Fruit fly (Drosophila melanogaster) whole organism, wandering third instar larva: ENCODE results near the gene t-Grip84.

ENCODE experiments used
- CrebA ChIP-seq: fragments of 200-800 bp; sonication (Bioruptor generic); optimal IDR thresholded peaks from 2 replicates; lab custom pipeline; 2016; ENCODE audit warnings: missing biosample characterization, mild to moderate bottlenecking, missing genetic modification characterization, borderline replicate concordance
- HLH106 ChIP-seq: fragments of 200-800 bp; optimal IDR thresholded peaks from 3 replicates; lab custom pipeline; 2019; ENCODE audit warnings: missing biosample characterization, mild to moderate bottlenecking, missing genetic modification characterization, moderate library complexity
- Hnf4 ChIP-seq: fragments of 200-800 bp; sonication (Bioruptor generic); optimal IDR thresholded peaks from 2 replicates; lab custom pipeline; 2016; ENCODE audit warnings: missing biosample characterization, mild to moderate bottlenecking, missing genetic modification characterization
- br ChIP-seq: fragments of 200-800 bp; sonication (Bioruptor generic); optimal IDR thresholded peaks from 2 replicates; lab custom pipeline; 2016; ENCODE audit warnings: missing biosample characterization, missing genetic modification characterization
- foxo ChIP-seq, 2 experiments: fragments of 200-800 bp; sonication (Bioruptor generic); optimal IDR thresholded peaks; 2 replicates in 1 of 2; 3 replicates in 1 of 2; lab custom pipeline; 2016 to 2017; ENCODE audit warnings: missing biosample characterization in 2 of 2, missing genetic modification characterization in 2 of 2
- fru ChIP-seq: fragments of 200-800 bp; sonication (Bioruptor generic); optimal IDR thresholded peaks from 3 replicates; lab custom pipeline; 2016; ENCODE audit warnings: missing biosample characterization, mild to moderate bottlenecking, missing genetic modification characterization
- h ChIP-seq: fragments of 200-800 bp; sonication (Bioruptor generic); optimal IDR thresholded peaks from 3 replicates; lab custom pipeline; 2016; ENCODE audit warnings: missing biosample characterization, mild to moderate bottlenecking, missing genetic modification characterization
- lola ChIP-seq: fragments of >200 bp; optimal IDR thresholded peaks from 2 replicates; lab custom pipeline; 2017; ENCODE audit warnings: missing biosample characterization, missing genetic modification characterization
- rgr ChIP-seq: fragments of 200-800 bp; sonication (Bioruptor generic); optimal IDR thresholded peaks from 3 replicates; lab custom pipeline; 2016; ENCODE audit warnings: missing biosample characterization, mild to moderate bottlenecking, missing genetic modification characterization
- sv ChIP-seq: fragments of 200-800 bp; sonication (Bioruptor generic); optimal IDR thresholded peaks from 3 replicates; lab custom pipeline; 2016; ENCODE audit warnings: missing biosample characterization, missing genetic modification characterization

dm6 chr3L:7639533-7639932, 48.7 kb upstream of the t-Grip84 start:
- TF ChIP-seq HLH106 (tag; lab: Kevin White, UChicago) (no peak), Hnf4 (GFP tag; lab: Kevin White, UChicago) (no peak), fru (GFP tag; lab: Kevin White, UChicago) (no peak), rgr (GFP tag; lab: Kevin White, UChicago) (no peak), lola (GFP tag; lab: Kevin White, UChicago) (no peak), sv (no peak), br (GFP tag; lab: Kevin White, UChicago) (no peak), foxo (GFP tag; optimal IDR thresholded peaks at IDR 0.05; lab: Kevin White, UChicago) (no peak), CrebA (no peak), h (no peak)
